Worm (Caenorhabditis elegans): ENCODE measurements around the gene H14N18.2.

H14N18.2 gene

ce11 chrV:8956387-8957095 is 24.1 kb downstream of the H14N18.2 start, which contains the start of gene ttc-17:
Gene ttc-17, plus strand, starts transcription at chrV:8957045.
- no peak for TF ChIP-seq pha-2 (tag; optimal IDR thresholded peaks at IDR 0.05)
- TF ChIP-seq ceh-14 (tag; optimal IDR thresholded peaks at IDR 0.05) = no peak
- TF ChIP-seq syd-9 (tag; optimal IDR thresholded peaks at IDR 0.05) = no peak
- TF ChIP-seq fkh-10 (GFP tag; optimal IDR thresholded peaks at IDR 0.05) = no peak
- no peak for TF ChIP-seq mec-3 (tag; optimal IDR thresholded peaks at IDR 0.05; ENCODE audit: borderline replicate concordance)
- TF ChIP-seq K02D7.2 (tag; optimal IDR thresholded peaks at IDR 0.05) = no peak
- no peak for TF ChIP-seq dve-1 (tag; optimal IDR thresholded peaks at IDR 0.05)
- no peak for TF ChIP-seq eyg-1 (tag; optimal IDR thresholded peaks at IDR 0.05)
- TF ChIP-seq nfya-1 (tag; optimal IDR thresholded peaks at IDR 0.05) = no peak

DNA sequence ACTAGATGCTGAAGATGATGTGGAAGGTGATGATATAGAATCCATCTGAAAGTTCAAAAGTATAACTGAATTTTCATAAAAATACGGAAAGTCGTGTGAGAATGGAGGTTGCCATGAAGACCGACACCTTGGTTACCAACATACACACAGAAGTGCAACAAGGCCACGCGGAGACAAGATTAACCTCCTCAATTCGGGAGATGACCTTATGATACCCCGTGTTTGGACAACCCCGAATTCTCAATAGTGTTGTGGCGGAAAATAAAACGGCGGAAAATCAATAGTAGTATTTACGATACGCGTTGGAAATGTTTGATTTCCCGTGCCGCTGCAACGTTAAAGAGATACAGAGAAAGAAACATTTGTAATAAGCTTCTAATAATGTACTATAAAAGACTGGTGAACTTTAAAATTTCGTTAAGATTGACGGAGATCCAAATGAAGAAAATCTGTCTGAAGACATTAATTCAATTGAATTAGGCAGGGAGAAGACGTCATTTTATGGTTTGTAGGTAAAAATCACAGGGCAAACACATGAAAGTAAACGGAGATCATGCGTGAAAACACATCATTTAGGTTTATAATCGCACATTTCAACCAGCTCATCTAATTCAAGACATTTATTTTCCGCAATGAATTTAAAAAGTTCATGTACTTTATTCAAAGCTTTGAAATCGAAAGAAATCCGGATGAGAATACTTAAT is 31.8 kb downstream of the H14N18.2 start, which contains the start of gene nhr-44:
Gene nhr-44, minus strand, starts transcription at position 51 of the 704 bp plus-strand sequence.
- TF ChIP-seq syd-9 (tag; optimal IDR thresholded peaks at IDR 0.05) = no peak
- TF ChIP-seq dmd-4 (tag; optimal IDR thresholded peaks at IDR 0.05; ENCODE audit: borderline replicate concordance) = no peak
- peak; percentile 53 for TF ChIP-seq pax-1 (tag; optimal IDR thresholded peaks at IDR 0.05)
- TF ChIP-seq ref-2 (tag; optimal IDR thresholded peaks at IDR 0.05) = no peak
- no peak for TF ChIP-seq ahr-1 (tag; optimal IDR thresholded peaks at IDR 0.05)
- TF ChIP-seq unc-42 (tag; optimal IDR thresholded peaks at IDR 0.05) = no peak

DNA sequence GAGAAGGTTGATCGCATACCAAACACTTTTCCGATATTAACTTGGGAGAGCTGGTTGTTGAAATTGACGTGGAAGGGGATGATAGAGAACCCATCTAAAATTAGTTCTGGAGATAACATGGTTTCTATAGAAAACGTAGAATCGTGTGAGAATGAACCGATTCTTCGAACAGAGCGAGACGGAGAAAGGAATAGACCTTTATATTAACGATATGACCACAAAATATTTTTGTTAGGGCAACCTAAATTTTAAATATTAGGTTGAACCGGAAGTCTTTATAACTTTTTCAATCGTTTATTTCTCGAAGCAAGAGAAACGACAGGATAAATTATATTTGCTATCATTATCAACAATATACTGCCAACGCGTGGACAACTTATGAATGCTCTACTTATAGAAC is 33.7 kb downstream of the H14N18.2 start, which contains the start of gene nhr-219:
Gene nhr-219, minus strand, starts transcription at position 101 of the 400 bp plus-strand sequence.
- TF ChIP-seq hlh-8 (tag; optimal IDR thresholded peaks at IDR 0.05) (no peak), hlh-30 (tag; optimal IDR thresholded peaks at IDR 0.05; ENCODE audit: insufficient read depth) (no peak), hlh-15 (tag; optimal IDR thresholded peaks at IDR 0.05) (no peak), fax-1 (tag; optimal IDR thresholded peaks at IDR 0.05) (no peak), hlh-13 (GFP tag; optimal IDR thresholded peaks at IDR 0.05) (no peak), elt-4 (tag; optimal IDR thresholded peaks at IDR 0.05) (no peak), ama-1 (optimal IDR thresholded peaks at IDR 0.05) (no peak), rnt-1 (tag; optimal IDR thresholded peaks at IDR 0.05) (no peak), F13H6.1 (tag; optimal IDR thresholded peaks at IDR 0.05) (no peak), Y22D7AL.16 (tag; optimal IDR thresholded peaks at IDR 0.05) (no peak), pha-4 (tag; optimal IDR thresholded peaks at IDR 0.05) (no peak), unc-55 (GFP tag; optimal IDR thresholded peaks at IDR 0.05) (no peak), ztf-16 (tag; optimal IDR thresholded peaks at IDR 0.05) (no peak), ceh-14 (tag; optimal IDR thresholded peaks at IDR 0.05) (no peak), elt-2 (tag; optimal IDR thresholded peaks at IDR 0.05) (no peak), sox-2 (GFP tag; IDR thresholded peaks at IDR 0.05) (no peak), lin-11 (tag; optimal IDR thresholded peaks at IDR 0.05) (no peak), ttx-3 (tag; optimal IDR thresholded peaks at IDR 0.05) (no peak), pqm-1 (tag; optimal IDR thresholded peaks at IDR 0.05) (no peak), eyg-1 (tag; optimal IDR thresholded peaks at IDR 0.05) (no peak)

DNA sequence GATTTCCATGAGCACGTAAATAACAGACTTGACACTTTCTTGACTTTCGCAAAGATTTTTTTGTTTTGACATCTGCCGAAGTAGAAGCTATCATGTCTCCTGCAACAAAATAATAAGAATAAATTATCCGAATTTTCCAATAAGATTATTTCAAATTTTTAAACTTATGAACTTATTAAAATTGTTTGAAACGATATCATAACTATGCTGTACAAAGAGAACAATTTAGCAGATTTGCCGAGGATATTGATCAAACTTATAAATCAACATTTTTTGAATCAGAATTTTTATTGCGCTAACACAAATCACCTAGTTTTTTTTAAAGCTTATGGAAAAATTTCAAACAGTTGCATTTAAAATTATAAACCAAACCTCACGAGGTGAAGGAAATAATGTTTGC is 39.9 kb downstream of the H14N18.2 start, which contains the start of gene nhr-195:
Gene nhr-195, minus strand, starts transcription at position 101 of the 400 bp plus-strand sequence.
- TF ChIP-seq che-1 (tag; optimal IDR thresholded peaks at IDR 0.05) = no peak

DNA sequence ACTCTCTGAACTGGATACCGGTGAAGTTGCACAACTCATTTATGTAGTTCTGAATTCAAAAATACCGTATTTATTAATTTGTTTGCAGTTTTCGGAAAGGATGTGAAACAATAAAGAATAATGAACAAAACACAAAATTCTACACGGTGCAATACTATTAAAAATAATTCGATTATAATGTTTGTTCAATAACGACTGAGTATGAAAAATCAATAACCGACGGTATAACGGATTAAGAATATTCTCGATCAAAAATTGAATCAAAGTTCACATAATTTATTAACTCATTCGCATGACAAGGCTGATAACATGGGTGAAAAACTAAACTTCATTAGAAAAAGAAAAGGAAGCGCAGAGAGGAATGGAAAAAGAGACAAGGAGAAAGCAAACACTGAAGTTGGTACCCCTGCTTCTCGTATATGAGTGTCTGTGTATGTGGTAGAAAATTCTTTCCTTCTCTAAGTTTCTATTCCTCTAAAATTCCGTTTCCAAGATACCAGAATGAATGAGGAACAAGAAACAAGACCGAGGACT is 42.5 kb downstream of the H14N18.2 start, which contains the start of gene nhr-143:
Gene nhr-143, minus strand, starts transcription at position 51 of the 534 bp plus-strand sequence.
- TF ChIP-seq ceh-34 (tag; optimal IDR thresholded peaks at IDR 0.05) (no peak), tbx-2 (tag; optimal IDR thresholded peaks at IDR 0.05) (no peak), nhr-232 (tag; optimal IDR thresholded peaks at IDR 0.05) (no peak), ceh-45 (GFP tag; IDR thresholded peaks at IDR 0.05) (no peak), eyg-1 (tag; optimal IDR thresholded peaks at IDR 0.05) (no peak), ceh-48 (tag; optimal IDR thresholded peaks at IDR 0.05) (no peak), unc-86 (tag; optimal IDR thresholded peaks at IDR 0.05) (no peak), T23F11.4 (GFP tag; optimal IDR thresholded peaks at IDR 0.05) (no peak), ceh-6 (GFP tag; optimal IDR thresholded peaks at IDR 0.05) (no peak), hlh-15 (tag; optimal IDR thresholded peaks at IDR 0.05) (no peak), F13H6.1 (tag; optimal IDR thresholded peaks at IDR 0.05) (no peak), ceh-22 (tag; optimal IDR thresholded peaks at IDR 0.05) (no peak), unc-42 (tag; optimal IDR thresholded peaks at IDR 0.05) (no peak), lin-11 (tag; optimal IDR thresholded peaks at IDR 0.05) (no peak), sox-2 (GFP tag; IDR thresholded peaks at IDR 0.05) (no peak), mec-3 (tag; optimal IDR thresholded peaks at IDR 0.05; ENCODE audit: borderline replicate concordance) (no peak), ceh-2 (tag; optimal IDR thresholded peaks at IDR 0.05) (no peak)
